Worm (Caenorhabditis elegans): Measurements from ENCODE around the gene mett-10.

The mett-10 gene

DNA sequence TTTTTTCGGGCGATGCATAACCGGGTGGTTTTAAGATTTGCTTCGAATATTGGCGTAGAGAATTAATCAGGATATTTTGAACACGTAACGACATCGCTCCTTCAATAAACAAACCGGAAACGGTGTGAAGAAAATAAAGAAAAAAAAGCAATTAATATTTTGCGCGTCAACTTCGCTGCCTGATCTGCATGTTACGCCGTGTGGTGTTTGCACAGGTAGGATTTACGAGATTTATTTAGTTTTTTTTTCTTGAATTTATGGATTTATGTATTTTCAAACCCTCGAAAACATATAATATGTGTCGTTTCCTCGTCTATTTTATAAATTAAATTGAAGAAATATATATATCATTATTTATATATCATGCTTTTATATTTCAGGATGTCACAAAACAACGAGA lies at the start of gene mett-10, which contains the start of gene ZK1128.1:
TSS of gene mett-10 (plus strand) at position 375 of the 400 bp plus-strand sequence.
TSS of gene ZK1128.1 (minus strand) at position 99 of the 400 bp plus-strand sequence.
- TF ChIP-seq elt-2 (tag; optimal IDR thresholded peaks at IDR 0.05) (no peak), grh-1 (GFP tag; IDR thresholded peaks at IDR 0.05) (no peak), fos-1 (tag; optimal IDR thresholded peaks at IDR 0.05) (no peak), Y116A8C.19 (tag; optimal IDR thresholded peaks at IDR 0.05; ENCODE audit: borderline replicate concordance) (no peak), nhr-85 (tag) (peak; percentile 25), unc-130 (tag; optimal IDR thresholded peaks at IDR 0.05) (peak; percentile 63), lin-39 (tag; optimal IDR thresholded peaks at IDR 0.05) (no peak), mdl-1 (tag; optimal IDR thresholded peaks at IDR 0.05) (no peak), nhr-28 (tag; optimal IDR thresholded peaks at IDR 0.05) (no peak), alr-1 (tag; optimal IDR thresholded peaks at IDR 0.05; ENCODE audit: borderline replicate concordance) (no peak), hlh-17 (GFP tag; optimal IDR thresholded peaks at IDR 0.05; ENCODE audit: borderline replicate concordance) (no peak), nhr-47 (tag; optimal IDR thresholded peaks at IDR 0.05) (peak; percentile 31), ets-5 (GFP tag; IDR thresholded peaks at IDR 0.05) (no peak), elt-3 (tag; optimal IDR thresholded peaks at IDR 0.05) (no peak), rnt-1 (tag; optimal IDR thresholded peaks at IDR 0.05) (peak; percentile 17), unc-62 (GFP tag; optimal IDR thresholded peaks at IDR 0.05) (no peak), nhr-76 (tag; optimal IDR thresholded peaks at IDR 0.05) (no peak), hpl-2 (GFP tag; optimal IDR thresholded peaks at IDR 0.05) (no peak), tbx-2 (tag; optimal IDR thresholded peaks at IDR 0.05) (no peak), nhr-71 (tag; optimal IDR thresholded peaks at IDR 0.05) (peak; percentile 34), nhr-90 (tag; optimal IDR thresholded peaks at IDR 0.05; ENCODE audit: poor library complexity) (no peak), snpc-4 (tag; optimal IDR thresholded peaks at IDR 0.05) (no peak), dsc-1 (tag; optimal IDR thresholded peaks at IDR 0.05) (no peak), sup-37 (GFP tag; optimal IDR thresholded peaks at IDR 0.05) (no peak), snu-23 (GFP tag; optimal IDR thresholded peaks at IDR 0.05) (peak; percentile 46), nhr-11 (tag; optimal IDR thresholded peaks at IDR 0.05) (no peak), C34B4.2 (tag; optimal IDR thresholded peaks at IDR 0.05) (no peak), ceh-90 (tag; optimal IDR thresholded peaks at IDR 0.05) (no peak), unc-86 (tag; optimal IDR thresholded peaks at IDR 0.05) (peak; percentile 9), jun-1 (tag; optimal IDR thresholded peaks at IDR 0.05) (no peak), nhr-20 (tag; optimal IDR thresholded peaks at IDR 0.05) (no peak), aha-1 (tag; optimal IDR thresholded peaks at IDR 0.05) (no peak), mep-1 (tag; optimal IDR thresholded peaks at IDR 0.05) (peak; percentile 23), aly-2 (tag; optimal IDR thresholded peaks at IDR 0.05) (no peak), egl-27 (tag; optimal IDR thresholded peaks at IDR 0.05) (no peak), efl-1 (optimal IDR thresholded peaks at IDR 0.05) (peak; percentile 39 to 48), efl-1 (GFP tag; optimal IDR thresholded peaks at IDR 0.05 in 1 of 2) (peak; percentile 62 to 94), ces-1 (GFP tag; optimal IDR thresholded peaks at IDR 0.05) (no peak), ceh-8 (GFP tag; optimal IDR thresholded peaks at IDR 0.05) (no peak), tlp-1 (tag; optimal IDR thresholded peaks at IDR 0.05) (no peak), mef-2 (tag; optimal IDR thresholded peaks at IDR 0.05) (no peak), pax-3 (tag; optimal IDR thresholded peaks at IDR 0.05) (no peak), swsn-7 (tag; optimal IDR thresholded peaks at IDR 0.05) (no peak), lin-15B (tag; optimal IDR thresholded peaks at IDR 0.05) (peak; percentile 4), lir-3 (tag; optimal IDR thresholded peaks at IDR 0.05; ENCODE audit: poor library complexity) (no peak), pag-3 (tag; optimal IDR thresholded peaks at IDR 0.05; ENCODE audit: borderline replicate concordance, insufficient read depth) (no peak), nhr-77 (tag; optimal IDR thresholded peaks at IDR 0.05) (no peak), pqm-1 (tag; optimal IDR thresholded peaks at IDR 0.05) (no peak), zag-1 (tag; optimal IDR thresholded peaks at IDR 0.05) (no peak), fkh-4 (tag; optimal IDR thresholded peaks at IDR 0.05; ENCODE audit: borderline replicate concordance) (no peak), ceh-63 (GFP tag; optimal IDR thresholded peaks at IDR 0.05) (no peak), blmp-1 (tag; optimal IDR thresholded peaks at IDR 0.05) (no peak), lin-35 (GFP tag; optimal IDR thresholded peaks at IDR 0.05) (peak; percentile 36 to 50), ztf-4 (tag; optimal IDR thresholded peaks at IDR 0.05) (no peak)
